Fruit fly (Drosophila melanogaster): ENCODE measurements around the gene Rpn2.

Rpn2 gene

dm6 chr3R:29113392-29113791 lies 39.9 kb upstream of the Rpn2 start:
- TF ChIP-seq N (GFP tag; optimal IDR thresholded peaks at IDR 0.05): no peak
- TF ChIP-seq Vsx2 (GFP tag; optimal IDR thresholded peaks at IDR 0.05; ENCODE audit: partially characterized antibody): no peak
- TF ChIP-seq CrebA (GFP tag; optimal IDR thresholded peaks at IDR 0.05; ENCODE audit: borderline replicate concordance): no peak
- TF ChIP-seq CG9705 (GFP tag; optimal IDR thresholded peaks at IDR 0.05): no peak
- no peak for TF ChIP-seq Myc (optimal IDR thresholded peaks at IDR 0.05)

dm6 chr3R:29116167-29116725 lies 37.1 kb upstream of the Rpn2 start, which contains the start of gene Atg14:
TSS of gene Atg14 (plus strand) at chr3R:29116391.
- no peak for TF ChIP-seq CG32264 (GFP tag; optimal IDR thresholded peaks at IDR 0.05)
- TF ChIP-seq dmrt93B (GFP tag; optimal IDR thresholded peaks at IDR 0.05): no peak
- peak; percentile 37 for TF ChIP-seq fru (GFP tag; optimal IDR thresholded peaks at IDR 0.05)
- no peak for TF ChIP-seq N (GFP tag; optimal IDR thresholded peaks at IDR 0.05)
- peak; percentile 9 for TF ChIP-seq br (GFP tag; optimal IDR thresholded peaks at IDR 0.05)
- TF ChIP-seq OdsH (GFP tag; optimal IDR thresholded peaks at IDR 0.05): no peak
- TF ChIP-seq HLH106 (tag; optimal IDR thresholded peaks at IDR 0.05): no peak
- TF ChIP-seq Mio (GFP tag; optimal IDR thresholded peaks at IDR 0.05): no peak
- peak; percentile 1 for TF ChIP-seq Hr83 (GFP tag; optimal IDR thresholded peaks at IDR 0.05; ENCODE audit: poor library complexity, severe bottlenecking)
- TF ChIP-seq Hnf4 (GFP tag; optimal IDR thresholded peaks at IDR 0.05): no peak
- no peak for TF ChIP-seq psq (GFP tag; optimal IDR thresholded peaks at IDR 0.05)
- no peak for TF ChIP-seq Dfd (GFP tag; optimal IDR thresholded peaks at IDR 0.05)
- TF ChIP-seq Abd-B (GFP tag; optimal IDR thresholded peaks at IDR 0.05): no peak
- TF ChIP-seq brk (GFP tag; optimal IDR thresholded peaks at IDR 0.05): no peak
- TF ChIP-seq h (GFP tag; optimal IDR thresholded peaks at IDR 0.05): peak; percentile 27
- TF ChIP-seq CrebA (GFP tag; optimal IDR thresholded peaks at IDR 0.05; ENCODE audit: borderline replicate concordance): no peak
- TF ChIP-seq pan (optimal IDR thresholded peaks at IDR 0.05): no peak
- no peak for TF ChIP-seq Dif (GFP tag; optimal IDR thresholded peaks at IDR 0.05; ENCODE audit: partially characterized antibody)
- TF ChIP-seq CG9705 (GFP tag; optimal IDR thresholded peaks at IDR 0.05): no peak
- TF ChIP-seq Jra (GFP tag; optimal IDR thresholded peaks at IDR 0.05): no peak
- peak in 1 of 2 experiments; percentile 21 for TF ChIP-seq foxo (GFP tag; optimal IDR thresholded peaks at IDR 0.05)
- TF ChIP-seq dl (GFP tag; optimal IDR thresholded peaks at IDR 0.05; ENCODE audit: insufficient read depth in 1 of 2, partially characterized antibody in 2 of 2): no peak
- no peak for TF ChIP-seq jim (GFP tag; optimal IDR thresholded peaks at IDR 0.05)
- TF ChIP-seq tai (GFP tag; optimal IDR thresholded peaks at IDR 0.05): no peak

dm6 chr3R:29122817-29123611 lies 30.3 kb upstream of the Rpn2 start, which contains the start of the genes yem and Ctl2:
TSS of gene yem (minus strand) at chr3R:29122879.
TSS of gene Ctl2 (plus strand) at chr3R:29123370.
- TF ChIP-seq Vsx2 (GFP tag; optimal IDR thresholded peaks at IDR 0.05; ENCODE audit: partially characterized antibody) (no peak), Dfd (GFP tag; optimal IDR thresholded peaks at IDR 0.05) (no peak), h (GFP tag; optimal IDR thresholded peaks at IDR 0.05) (peak; percentile 75), woc (GFP tag; optimal IDR thresholded peaks at IDR 0.05) (peak; percentile 95), dmrt93B (GFP tag; optimal IDR thresholded peaks at IDR 0.05) (peak; percentile 64), Rel (GFP tag; optimal IDR thresholded peaks at IDR 0.05) (no peak), Rel (tag; optimal IDR thresholded peaks at IDR 0.05) (peak; percentile 47), Dif (GFP tag; optimal IDR thresholded peaks at IDR 0.05; ENCODE audit: partially characterized antibody) (peak; percentile 23), ey (GFP tag; optimal IDR thresholded peaks at IDR 0.05) (peak; percentile 71), GATAd (GFP tag; optimal IDR thresholded peaks at IDR 0.05) (peak; percentile 52), rgr (GFP tag; optimal IDR thresholded peaks at IDR 0.05) (peak; percentile 56), CG9705 (GFP tag; optimal IDR thresholded peaks at IDR 0.05) (peak; percentile 63), HLH106 (tag; optimal IDR thresholded peaks at IDR 0.05) (peak; percentile 71), Hr83 (GFP tag; optimal IDR thresholded peaks at IDR 0.05; ENCODE audit: poor library complexity, severe bottlenecking) (peak; percentile 96), br (GFP tag; optimal IDR thresholded peaks at IDR 0.05) (peak; percentile 79), pan (optimal IDR thresholded peaks at IDR 0.05) (no peak), Sp1 (GFP tag; optimal IDR thresholded peaks at IDR 0.05) (peak; percentile 61), sv (GFP tag; optimal IDR thresholded peaks at IDR 0.05) (peak; percentile 85), Myc (optimal IDR thresholded peaks at IDR 0.05) (peak; percentile 93), lola (GFP tag; optimal IDR thresholded peaks at IDR 0.05) (no peak), fru (GFP tag; optimal IDR thresholded peaks at IDR 0.05) (peak; percentile 82), N (GFP tag; optimal IDR thresholded peaks at IDR 0.05) (no peak), psq (GFP tag; optimal IDR thresholded peaks at IDR 0.05) (peak; percentile 76), foxo (GFP tag; optimal IDR thresholded peaks at IDR 0.05) (peak in 1 of 2 experiments; percentile 85), OdsH (GFP tag; optimal IDR thresholded peaks at IDR 0.05) (peak; percentile 49), Mio (GFP tag; optimal IDR thresholded peaks at IDR 0.05) (no peak)

Data from whole organism, wandering third instar larva.